Fruit fly (Drosophila melanogaster): Measurements from ENCODE around the gene CG6073.

Gene CG6073

dm6 chr3R:26228026-26228635 lies 39.5 kb upstream of the CG6073 start:
- TF ChIP-seq lola (GFP tag; optimal IDR thresholded peaks at IDR 0.05) (no peak), h (GFP tag; optimal IDR thresholded peaks at IDR 0.05) (peak; percentile 31), tai (GFP tag; optimal IDR thresholded peaks at IDR 0.05) (peak; percentile 14), CG32264 (GFP tag; optimal IDR thresholded peaks at IDR 0.05) (no peak), jim (GFP tag; optimal IDR thresholded peaks at IDR 0.05) (no peak), Rel (GFP tag; optimal IDR thresholded peaks at IDR 0.05) (no peak), Rel (tag; optimal IDR thresholded peaks at IDR 0.05) (no peak), Abd-B (GFP tag; optimal IDR thresholded peaks at IDR 0.05) (no peak), foxo (GFP tag; optimal IDR thresholded peaks at IDR 0.05) (peak in 1 of 2 experiments; percentile 0), Hr83 (GFP tag; optimal IDR thresholded peaks at IDR 0.05; ENCODE audit: poor library complexity, severe bottlenecking) (peak; percentile 41), OdsH (GFP tag; optimal IDR thresholded peaks at IDR 0.05) (peak; percentile 42), Mio (GFP tag; optimal IDR thresholded peaks at IDR 0.05) (no peak), dmrt93B (GFP tag; optimal IDR thresholded peaks at IDR 0.05) (no peak), sv (GFP tag; optimal IDR thresholded peaks at IDR 0.05) (peak; percentile 87), GATAd (GFP tag; optimal IDR thresholded peaks at IDR 0.05) (peak; percentile 52), Hnf4 (GFP tag; optimal IDR thresholded peaks at IDR 0.05) (peak; percentile 41), rgr (GFP tag; optimal IDR thresholded peaks at IDR 0.05) (peak; percentile 46), fru (GFP tag; optimal IDR thresholded peaks at IDR 0.05) (no peak)

DNA sequence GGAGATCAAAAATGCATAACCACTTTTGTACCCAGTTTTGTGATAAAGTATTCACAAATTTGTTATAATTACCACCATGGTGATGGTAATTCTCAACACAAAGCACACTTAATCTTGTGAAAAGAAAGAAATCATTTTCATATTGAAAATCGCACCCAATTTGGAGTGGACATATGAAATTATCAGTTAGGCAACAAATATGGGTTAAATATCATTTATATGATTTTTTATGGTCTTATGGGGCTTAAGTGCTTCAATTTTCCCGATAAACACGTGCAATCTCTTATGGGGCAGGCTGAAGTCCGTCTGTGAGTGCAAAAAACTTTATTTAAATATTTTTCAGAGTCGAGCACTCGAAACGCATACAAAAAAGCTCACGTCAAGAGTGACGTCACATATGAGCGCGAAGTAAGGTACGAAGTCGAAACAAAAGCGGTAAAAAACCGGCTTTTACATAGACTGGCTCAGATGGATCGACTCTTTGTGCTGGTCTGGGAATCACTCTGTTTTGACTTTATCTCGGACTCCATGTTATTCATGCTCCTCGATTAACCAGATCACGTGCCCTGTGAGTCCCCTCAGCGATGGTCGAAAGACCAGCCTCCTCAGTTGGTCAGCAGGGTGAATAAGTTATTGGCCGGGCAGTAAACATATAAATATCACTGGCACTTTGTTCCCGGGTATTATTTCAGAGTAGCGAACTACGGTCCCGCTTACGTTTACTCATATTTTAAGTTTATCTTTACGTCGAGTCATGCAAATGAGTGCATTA lies 38.1 kb upstream of the CG6073 start:
- TF ChIP-seq Rel (GFP tag; optimal IDR thresholded peaks at IDR 0.05): no peak
- TF ChIP-seq Rel (tag; optimal IDR thresholded peaks at IDR 0.05): peak; percentile 92
- TF ChIP-seq dsf (GFP tag; optimal IDR thresholded peaks at IDR 0.05; ENCODE audit: borderline replicate concordance): no peak

dm6 chr3R:26222123-26222651 lies 33.6 kb upstream of the CG6073 start:
- TF ChIP-seq brk (GFP tag; optimal IDR thresholded peaks at IDR 0.05) (no peak), usp (GFP tag; optimal IDR thresholded peaks at IDR 0.05) (no peak), dsf (GFP tag; optimal IDR thresholded peaks at IDR 0.05; ENCODE audit: borderline replicate concordance) (no peak), woc (GFP tag; optimal IDR thresholded peaks at IDR 0.05) (no peak), CrebA (GFP tag; optimal IDR thresholded peaks at IDR 0.05; ENCODE audit: borderline replicate concordance) (no peak)

DNA sequence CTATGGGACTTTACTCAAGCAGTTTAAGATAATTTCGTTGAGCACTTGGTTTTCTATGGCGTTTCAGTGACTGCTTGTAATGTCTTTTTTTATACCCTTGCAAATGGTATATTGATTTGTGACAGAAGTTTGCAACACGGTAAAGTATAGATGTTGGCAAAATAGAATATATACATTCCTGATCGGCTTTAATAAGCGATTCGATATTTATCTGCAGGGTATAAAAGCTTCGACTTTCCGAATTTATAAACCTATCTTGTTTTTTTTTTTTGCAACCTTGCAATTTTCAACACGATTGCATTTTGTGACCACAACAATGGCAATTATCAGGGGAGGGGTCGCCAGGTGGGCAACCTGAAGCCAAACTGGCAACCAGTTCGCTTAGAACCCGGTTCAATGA lies 25.7 kb upstream of the CG6073 start:
- peak; percentile 22 for TF ChIP-seq h (GFP tag; optimal IDR thresholded peaks at IDR 0.05)
- TF ChIP-seq ey (GFP tag; optimal IDR thresholded peaks at IDR 0.05): no peak

dm6 chr3R:26212935-26213334 lies 24.3 kb upstream of the CG6073 start:
- TF ChIP-seq Jra (GFP tag; optimal IDR thresholded peaks at IDR 0.05): no peak
- no peak for TF ChIP-seq rgr (GFP tag; optimal IDR thresholded peaks at IDR 0.05)
- no peak for TF ChIP-seq Mio (GFP tag; optimal IDR thresholded peaks at IDR 0.05)
- no peak for TF ChIP-seq usp (GFP tag; optimal IDR thresholded peaks at IDR 0.05)
- no peak for TF ChIP-seq CG9705 (GFP tag; optimal IDR thresholded peaks at IDR 0.05)
- no peak for TF ChIP-seq dsf (GFP tag; optimal IDR thresholded peaks at IDR 0.05; ENCODE audit: borderline replicate concordance)
- no peak for TF ChIP-seq Myc (optimal IDR thresholded peaks at IDR 0.05)
- no peak for TF ChIP-seq Hr83 (GFP tag; optimal IDR thresholded peaks at IDR 0.05; ENCODE audit: poor library complexity, severe bottlenecking)
- TF ChIP-seq woc (GFP tag; optimal IDR thresholded peaks at IDR 0.05): no peak

DNA sequence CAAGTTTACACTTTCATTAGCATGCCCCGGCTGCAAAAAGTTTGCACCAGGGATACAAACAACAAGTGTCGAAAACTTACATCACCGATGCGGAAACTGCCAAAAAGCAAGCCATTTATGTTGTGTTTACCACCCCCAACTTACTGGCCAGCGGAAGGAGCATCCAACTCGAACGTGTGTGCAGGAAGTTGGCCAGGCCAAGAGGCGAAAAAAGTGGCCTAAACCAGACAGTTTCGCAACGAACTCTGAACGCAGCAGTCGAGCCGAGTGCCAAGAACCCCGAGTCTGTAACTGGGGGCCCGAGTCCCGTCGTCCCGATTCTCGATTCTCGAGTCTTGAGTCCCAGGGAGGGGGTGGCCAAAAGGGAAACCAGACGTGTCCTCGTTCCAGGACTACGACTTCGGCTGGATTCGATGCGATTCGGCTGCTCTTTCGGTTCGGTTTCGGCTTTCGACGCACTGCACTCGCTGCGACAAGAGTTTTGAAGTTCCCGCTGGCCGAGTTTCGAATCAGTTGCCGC lies 6.4 kb upstream of the CG6073 start:
- TF ChIP-seq Sp1 (GFP tag; optimal IDR thresholded peaks at IDR 0.05) (no peak), rgr (GFP tag; optimal IDR thresholded peaks at IDR 0.05) (no peak), dsf (GFP tag; optimal IDR thresholded peaks at IDR 0.05; ENCODE audit: borderline replicate concordance) (no peak), brk (GFP tag; optimal IDR thresholded peaks at IDR 0.05) (no peak), usp (GFP tag; optimal IDR thresholded peaks at IDR 0.05) (no peak), CG32264 (GFP tag; optimal IDR thresholded peaks at IDR 0.05) (no peak), lola (GFP tag; optimal IDR thresholded peaks at IDR 0.05) (no peak), Mio (GFP tag; optimal IDR thresholded peaks at IDR 0.05) (no peak), Dfd (GFP tag; optimal IDR thresholded peaks at IDR 0.05) (no peak), dl (GFP tag; optimal IDR thresholded peaks at IDR 0.05; ENCODE audit: insufficient read depth in 1 of 2, partially characterized antibody in 2 of 2) (no peak), N (GFP tag; optimal IDR thresholded peaks at IDR 0.05) (no peak), jim (GFP tag; optimal IDR thresholded peaks at IDR 0.05) (no peak), Hr83 (GFP tag; optimal IDR thresholded peaks at IDR 0.05; ENCODE audit: poor library complexity, severe bottlenecking) (no peak), GATAd (GFP tag; optimal IDR thresholded peaks at IDR 0.05) (no peak)
